Worm (Caenorhabditis elegans) whole organism, L4/young adult: ENCODE results near the gene mask-1.

ENCODE experiments used
- W03F9.2 ChIP-seq: fragments of 150-350 bp; optimal IDR thresholded peaks from 2 replicates; lab custom pipeline; 2014; ENCODE audit warnings: missing biosample characterization, missing genetic modification characterization
- dao-5 ChIP-seq: sonication (generic microtip); optimal IDR thresholded peaks from 2 replicates; lab custom pipeline; 2016; ENCODE audit warnings: missing genotype, missing genetic modification characterization, moderate library complexity, missing compliant biosample characterization
- him-1 ChIP-seq: sonication (generic microtip); optimal IDR thresholded peaks from 2 replicates; lab custom pipeline; 2016; ENCODE audit warnings: missing genotype, missing genetic modification reagents, missing genetic modification characterization, missing compliant biosample characterization

- TF ChIP-seq him-1 (tag; lab: Kevin White, UChicago) = no peak
- TF ChIP-seq dao-5 (tag; lab: Kevin White, UChicago) = no peak
- TF ChIP-seq W03F9.2 (tag; lab: Kevin White, UChicago) = no peak
These were observed 8.2 kb downstream of the mask-1 start for ce11 chrIV:10382894-10383293.
